Worm (Caenorhabditis elegans): ENCODE data around the gene srxa-14.

Gene srxa-14

ce11 chrV:20656626-20657025, 17.2 kb downstream of the srxa-14 start:
- TF ChIP-seq F26F4.8 (GFP tag; conservative IDR thresholded peaks at IDR 0.05) (no peak), nhr-6 (tag; optimal IDR thresholded peaks at IDR 0.05) (no peak), unc-62 (GFP tag; optimal IDR thresholded peaks at IDR 0.05 in 1 of 2) (peak in 1 of 2 experiments; percentile 35), unc-62 (tag; optimal IDR thresholded peaks at IDR 0.05) (no peak), mdt-29 (GFP tag; IDR thresholded peaks at IDR 0.05) (no peak)

DNA sequence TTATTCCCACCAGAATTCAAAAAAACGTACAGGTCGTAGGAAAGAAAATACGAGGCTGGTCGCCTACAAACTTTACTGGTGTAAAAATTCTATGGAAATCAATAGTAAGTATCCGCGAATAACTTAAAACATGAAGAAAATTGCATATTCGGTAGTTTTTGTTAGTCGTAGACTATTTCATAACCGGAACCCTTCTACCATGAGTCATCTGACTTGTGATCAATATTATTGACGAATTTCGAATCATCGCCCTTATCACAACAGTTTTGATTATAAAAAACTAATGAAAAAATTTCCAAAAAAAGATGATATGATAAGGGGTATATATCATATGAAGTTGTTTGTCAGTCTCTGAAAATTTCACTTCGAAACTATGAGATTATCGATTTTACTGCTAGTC, 20.6 kb downstream of the srxa-14 start, which contains the start of gene W01F3.2:
Gene W01F3.2, plus strand, starts transcription at position 301 of the 400 bp plus-strand sequence.
- TF ChIP-seq F37D6.2 (tag; optimal IDR thresholded peaks at IDR 0.05) = no peak
- TF ChIP-seq F26F4.8 (GFP tag; conservative IDR thresholded peaks at IDR 0.05) = no peak
- TF ChIP-seq nhr-28 (tag; optimal IDR thresholded peaks at IDR 0.05) = peak; percentile 36
- TF ChIP-seq hlh-11 (tag; optimal IDR thresholded peaks at IDR 0.05) = peak; percentile 21
- TF ChIP-seq hlh-30 (tag; optimal IDR thresholded peaks at IDR 0.05; ENCODE audit: insufficient read depth) = peak; percentile 29
- no peak for TF ChIP-seq dmd-8 (GFP tag; IDR thresholded peaks at IDR 0.05)
- no peak for TF ChIP-seq lim-7 (GFP tag; IDR thresholded peaks at IDR 0.05)
- TF ChIP-seq dmd-6 (GFP tag; IDR thresholded peaks at IDR 0.05) = peak; percentile 14; the same call in 1 of the 2 replicates

DNA sequence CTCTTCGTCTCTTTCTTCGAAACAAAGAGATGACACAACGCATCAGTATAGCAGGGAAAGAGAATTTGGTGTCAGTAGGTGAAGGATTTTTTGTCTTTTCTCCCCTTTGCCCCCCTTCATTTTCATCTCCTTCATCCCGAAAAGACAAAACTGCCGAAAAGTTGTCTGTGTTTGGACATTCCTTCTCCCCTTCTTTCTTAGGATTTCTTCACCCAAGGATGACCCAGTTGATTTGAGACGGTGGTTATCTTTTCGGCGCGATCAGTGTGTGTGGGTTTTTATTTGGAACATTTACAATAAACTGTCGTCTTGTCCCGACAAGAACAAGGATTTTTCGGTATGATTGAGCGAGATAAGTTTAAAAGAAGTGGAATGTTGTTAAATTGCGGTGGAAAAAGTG, 23.1 kb downstream of the srxa-14 start:
- TF ChIP-seq daf-19 (GFP tag; conservative IDR thresholded peaks at IDR 0.05) = no peak
- peak in 1 of 2 experiments; percentile 15 for TF ChIP-seq unc-62 (GFP tag; optimal IDR thresholded peaks at IDR 0.05 in 1 of 2)
- no peak for TF ChIP-seq unc-62 (tag; optimal IDR thresholded peaks at IDR 0.05)

DNA sequence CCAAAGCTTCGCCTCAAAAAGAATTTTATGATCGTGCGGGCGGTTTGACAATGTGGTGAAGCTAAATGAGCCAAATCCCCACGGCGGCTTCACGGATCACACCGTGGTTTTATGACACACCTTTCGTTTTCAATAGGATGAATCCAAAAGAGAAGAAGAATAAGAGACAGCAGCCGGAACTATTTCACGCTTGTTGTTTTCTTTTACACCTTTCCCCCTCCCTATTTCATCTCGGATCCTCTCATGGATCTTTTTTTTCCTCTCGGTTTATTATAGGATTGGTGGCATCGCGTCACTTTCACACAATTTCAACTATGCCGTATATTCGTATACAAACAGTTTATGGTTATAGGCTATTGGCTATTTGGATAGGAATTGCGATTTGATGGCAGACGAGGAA, 24.3 kb downstream of the srxa-14 start:
- no peak for TF ChIP-seq F44E2.7 (GFP tag; IDR thresholded peaks at IDR 0.05)
- peak; percentile 55 for TF ChIP-seq aha-1 (tag)

DNA sequence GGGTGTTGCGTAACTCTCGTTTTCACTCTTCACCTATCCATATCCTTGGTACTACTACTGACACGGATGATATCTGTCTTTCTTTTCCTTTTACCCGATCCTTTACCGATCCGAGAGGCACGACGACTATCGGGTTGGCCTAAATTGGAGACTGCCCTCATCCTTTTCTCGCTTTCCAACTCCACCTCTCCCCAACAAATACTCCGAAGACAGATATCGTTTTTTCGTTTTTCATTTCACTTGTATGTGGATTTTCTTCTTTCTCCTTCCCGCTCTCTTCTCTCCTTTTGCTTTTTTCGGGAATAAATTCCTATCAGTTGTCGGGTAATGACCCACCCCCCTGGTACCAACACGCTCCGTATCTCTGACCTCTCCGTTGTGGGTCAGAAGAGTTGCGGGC, 25.5 kb downstream of the srxa-14 start:
- TF ChIP-seq hlh-11 (tag; optimal IDR thresholded peaks at IDR 0.05) = peak; percentile 5
- TF ChIP-seq daf-12 (tag; optimal IDR thresholded peaks at IDR 0.05) = no peak
- TF ChIP-seq ctbp-1 (GFP tag; IDR thresholded peaks at IDR 0.05) = no peak
- peak; percentile 40 for TF ChIP-seq aha-1 (tag)

- TF ChIP-seq T20F7.1 (GFP tag; optimal IDR thresholded peaks at IDR 0.05) (no peak), aha-1 (tag) (peak; percentile 33)
Observed at ce11 chrV:20666905-20667304, 27.5 kb downstream of the srxa-14 start, which contains the start of gene mlt-11. mlt-11 (plus strand) TSS chrV:20667205.

- TF ChIP-seq set-16 (GFP tag; IDR thresholded peaks at IDR 0.05) = peak; percentile 29; the same call in 1 of the 2 replicates
- TF ChIP-seq zip-2 (tag; optimal IDR thresholded peaks at IDR 0.05) = no peak
- peak; percentile 36; the same call in 1 of the 2 replicates for TF ChIP-seq lim-7 (GFP tag; IDR thresholded peaks at IDR 0.05)
- no peak for TF ChIP-seq mdl-1 (tag; optimal IDR thresholded peaks at IDR 0.05)
- TF ChIP-seq mxl-2 (GFP tag; conservative IDR thresholded peaks at IDR 0.05) = no peak
- TF ChIP-seq madf-9 (GFP tag; conservative IDR thresholded peaks at IDR 0.05) = 0 out of 2 replicates have a peak, but pooled peaks have one; percentile 9
Observed at ce11 chrV:20670625-20671024, 31.2 kb downstream of the srxa-14 start.

- TF ChIP-seq unc-62 (GFP tag; optimal IDR thresholded peaks at IDR 0.05 in 1 of 2) (peak in 1 of 2 experiments; percentile 92), unc-62 (tag; optimal IDR thresholded peaks at IDR 0.05) (no peak), daf-16 (GFP tag; optimal IDR thresholded peaks at IDR 0.05) (no peak), daf-16 (tag; optimal IDR thresholded peaks at IDR 0.05) (no peak)
Observed at ce11 chrV:20680189-20680588, 40.8 kb downstream of the srxa-14 start.

DNA sequence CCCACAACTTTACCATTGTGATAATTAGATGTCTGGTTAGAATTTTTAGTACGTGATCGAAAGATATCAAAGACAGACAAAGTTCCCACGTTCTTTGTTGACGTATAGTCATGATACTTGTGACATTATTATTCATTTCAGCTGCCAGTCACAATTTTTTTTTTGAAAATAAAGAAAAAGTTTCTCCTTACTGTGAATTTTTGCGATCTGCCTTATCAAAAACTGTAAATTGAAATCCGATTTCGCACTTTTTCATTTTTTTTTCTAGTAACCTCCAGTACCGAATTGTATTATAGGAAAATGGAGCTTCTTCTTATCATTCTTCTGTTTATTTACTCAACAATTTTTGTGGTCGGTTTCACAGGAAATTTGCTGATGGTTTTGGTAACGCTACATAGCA, 41.7 kb downstream of the srxa-14 start, which contains the start of gene srsx-35:
Gene srsx-35, plus strand, starts transcription at position 301 of the 400 bp plus-strand sequence.
- TF ChIP-seq aha-1 (tag) = peak; percentile 36
- peak in 1 of 2 experiments; percentile 10 for TF ChIP-seq unc-62 (GFP tag; optimal IDR thresholded peaks at IDR 0.05 in 1 of 2)
- TF ChIP-seq unc-62 (tag; optimal IDR thresholded peaks at IDR 0.05) = no peak
- TF ChIP-seq lin-15B (tag; optimal IDR thresholded peaks at IDR 0.05) = no peak
- no peak for TF ChIP-seq egl-43 (GFP tag; IDR thresholded peaks at IDR 0.05)
- TF ChIP-seq ces-1 (GFP tag; optimal IDR thresholded peaks at IDR 0.05) = no peak

Measured in whole organism, L4 larva.